Worm (Caenorhabditis elegans): ENCODE results near the gene ZK945.6.

ce11 chrII:10060508-10060907 is 46.3 kb downstream of the ZK945.6 start, which contains the start of gene stg-1:
- no peak for TF ChIP-seq scrt-1 (GFP tag; IDR thresholded peaks at IDR 0.05)
- no peak for TF ChIP-seq F13C5.2 (tag; optimal IDR thresholded peaks at IDR 0.05)
- TF ChIP-seq tra-4 (tag; optimal IDR thresholded peaks at IDR 0.05), result no peak

Measured in whole organism, early embryonic.